Fruit fly (Drosophila melanogaster) whole organism, wandering third instar larva: ENCODE results near the gene APP-BP1.

Experiments
- Abd-B ChIP-seq: fragments of >200 bp; optimal IDR thresholded peaks from 2 replicates; lab custom pipeline; 2017; ENCODE audit warnings: missing biosample characterization, missing genetic modification characterization
- CG32264 ChIP-seq: fragments of 200-800 bp; sonication (Bioruptor generic); optimal IDR thresholded peaks from 2 replicates; lab custom pipeline; 2016; ENCODE audit warnings: missing biosample characterization, missing genetic modification characterization
- CG9705 ChIP-seq: fragments of 200-800 bp; sonication (Bioruptor generic); optimal IDR thresholded peaks from 2 replicates; lab custom pipeline; 2018; ENCODE audit warnings: missing biosample characterization, mild to moderate bottlenecking, missing genetic modification characterization
- CrebA ChIP-seq: fragments of 200-800 bp; sonication (Bioruptor generic); optimal IDR thresholded peaks from 2 replicates; lab custom pipeline; 2016; ENCODE audit warnings: missing biosample characterization, mild to moderate bottlenecking, missing genetic modification characterization, borderline replicate concordance
- Dfd ChIP-seq: fragments of >200 bp; optimal IDR thresholded peaks from 2 replicates; lab custom pipeline; 2017; ENCODE audit warnings: missing biosample characterization, missing genetic modification characterization
- Dif ChIP-seq: fragments of 200-275, 200-300 bp; sonication (Bioruptor generic); optimal IDR thresholded peaks from 2 replicates; lab custom pipeline; 2018; ENCODE audit warnings: missing biosample characterization, missing genetic modification characterization; ENCODE audit not compliant: partially characterized antibody
- GATAd ChIP-seq: sonication (Bioruptor generic); optimal IDR thresholded peaks from 2 replicates; lab custom pipeline; 2016; ENCODE audit warnings: missing biosample characterization, missing genetic modification characterization
- HLH106 ChIP-seq: fragments of 200-800 bp; optimal IDR thresholded peaks from 3 replicates; lab custom pipeline; 2019; ENCODE audit warnings: missing biosample characterization, mild to moderate bottlenecking, missing genetic modification characterization, moderate library complexity
- Hnf4 ChIP-seq: fragments of 200-800 bp; sonication (Bioruptor generic); optimal IDR thresholded peaks from 2 replicates; lab custom pipeline; 2016; ENCODE audit warnings: missing biosample characterization, mild to moderate bottlenecking, missing genetic modification characterization
- Hr78 ChIP-seq: fragments of >200 bp; optimal IDR thresholded peaks from 2 replicates; lab custom pipeline; 2017; ENCODE audit warnings: missing biosample characterization, missing genetic modification characterization
- Hr83 ChIP-seq: fragments of 200-300 bp; sonication (Bioruptor generic); optimal IDR thresholded peaks from 2 replicates; lab custom pipeline; 2016; ENCODE audit warnings: missing biosample characterization, mild to moderate bottlenecking, missing genetic modification characterization, moderate library complexity; ENCODE audit not compliant: poor library complexity, severe bottlenecking
- Jra ChIP-seq: sonication (Bioruptor generic); optimal IDR thresholded peaks from 2 replicates; lab custom pipeline; 2016; ENCODE audit warnings: missing biosample characterization, missing genetic modification characterization
- Mio ChIP-seq: sonication (Bioruptor generic); optimal IDR thresholded peaks from 2 replicates; lab custom pipeline; 2016; ENCODE audit warnings: missing biosample characterization, missing genetic modification characterization
- Myc ChIP-seq: fragments of >200 bp; optimal IDR thresholded peaks from 2 replicates; lab custom pipeline; 2017
- N ChIP-seq: fragments of >200 bp; optimal IDR thresholded peaks from 2 replicates; lab custom pipeline; 2018; ENCODE audit warnings: missing biosample characterization, missing external identifiers, missing genetic modification characterization
- Rel ChIP-seq, 2 experiments: fragments of 200-800 bp; sonication (Bioruptor generic) in 1 of 2; optimal IDR thresholded peaks; 2 replicates in 1 of 2; 3 replicates in 1 of 2; lab custom pipeline; 2016 to 2019; ENCODE audit warnings: mild to moderate bottlenecking in 2 of 2, missing biosample characterization in 2 of 2, missing genetic modification characterization in 2 of 2, moderate library complexity in 1 of 2
- Sp1 ChIP-seq: fragments of 200-800 bp; sonication (Bioruptor generic); optimal IDR thresholded peaks from 3 replicates; lab custom pipeline; 2019; ENCODE audit warnings: missing biosample characterization, mild to moderate bottlenecking, missing genetic modification characterization, moderate library complexity
- Vsx2 ChIP-seq: fragments of 200-300, 225-300 bp; sonication (Bioruptor generic); optimal IDR thresholded peaks from 2 replicates; lab custom pipeline; 2018; ENCODE audit warnings: missing biosample characterization, missing genetic modification characterization; ENCODE audit not compliant: partially characterized antibody
- brk ChIP-seq: fragments of 200-800 bp; sonication (Bioruptor generic); optimal IDR thresholded peaks from 2 replicates; lab custom pipeline; 2016; ENCODE audit warnings: missing biosample characterization, mild to moderate bottlenecking, missing genetic modification characterization
- dl ChIP-seq, 2 experiments: fragments of 175-275, 200-275 bp in 1 of 2; fragments of 200-275 bp in 1 of 2; sonication (Bioruptor generic); optimal IDR thresholded peaks; lab custom pipeline; 2018; ENCODE audit warnings: mild to moderate bottlenecking in 2 of 2, missing biosample characterization in 2 of 2, missing genetic modification characterization in 2 of 2, moderate library complexity in 2 of 2; ENCODE audit not compliant: partially characterized antibody in 2 of 2, insufficient read depth in 1 of 2
- dsf ChIP-seq: sonication (Bioruptor generic); optimal IDR thresholded peaks from 2 replicates; lab custom pipeline; 2016; ENCODE audit warnings: missing biosample characterization, missing genetic modification characterization, borderline replicate concordance
- ey ChIP-seq: fragments of 200-800 bp; sonication (Bioruptor generic); optimal IDR thresholded peaks from 2 replicates; lab custom pipeline; 2016; ENCODE audit warnings: missing biosample characterization, missing genetic modification characterization
- foxo ChIP-seq, 2 experiments: fragments of 200-800 bp; sonication (Bioruptor generic); optimal IDR thresholded peaks; 2 replicates in 1 of 2; 3 replicates in 1 of 2; lab custom pipeline; 2016 to 2017; ENCODE audit warnings: missing biosample characterization in 2 of 2, missing genetic modification characterization in 2 of 2
- fru ChIP-seq: fragments of 200-800 bp; sonication (Bioruptor generic); optimal IDR thresholded peaks from 3 replicates; lab custom pipeline; 2016; ENCODE audit warnings: missing biosample characterization, mild to moderate bottlenecking, missing genetic modification characterization
- h ChIP-seq: fragments of 200-800 bp; sonication (Bioruptor generic); optimal IDR thresholded peaks from 3 replicates; lab custom pipeline; 2016; ENCODE audit warnings: missing biosample characterization, mild to moderate bottlenecking, missing genetic modification characterization
- jim ChIP-seq: fragments of 175-275, 200-325 bp; sonication (Bioruptor generic); optimal IDR thresholded peaks from 2 replicates; lab custom pipeline; 2016; ENCODE audit warnings: missing biosample characterization, mild to moderate bottlenecking, missing genetic modification characterization
- lola ChIP-seq: fragments of >200 bp; optimal IDR thresholded peaks from 2 replicates; lab custom pipeline; 2017; ENCODE audit warnings: missing biosample characterization, missing genetic modification characterization
- pan ChIP-seq: fragments of >200 bp; optimal IDR thresholded peaks from 2 replicates; lab custom pipeline; 2017
- psq ChIP-seq: fragments of 200-800 bp; sonication (Bioruptor generic); optimal IDR thresholded peaks from 3 replicates; lab custom pipeline; 2017; ENCODE audit warnings: missing biosample characterization, mild to moderate bottlenecking, missing genetic modification characterization, moderate library complexity
- rgr ChIP-seq: fragments of 200-800 bp; sonication (Bioruptor generic); optimal IDR thresholded peaks from 3 replicates; lab custom pipeline; 2016; ENCODE audit warnings: missing biosample characterization, mild to moderate bottlenecking, missing genetic modification characterization
- sage ChIP-seq: fragments of 200-800 bp; sonication (Bioruptor generic); optimal IDR thresholded peaks from 2 replicates; lab custom pipeline; 2016; ENCODE audit warnings: missing biosample characterization, mild to moderate bottlenecking, missing genetic modification characterization
- sv ChIP-seq: fragments of 200-800 bp; sonication (Bioruptor generic); optimal IDR thresholded peaks from 3 replicates; lab custom pipeline; 2016; ENCODE audit warnings: missing biosample characterization, missing genetic modification characterization
- usp ChIP-seq: fragments of >200 bp; optimal IDR thresholded peaks from 2 replicates; lab custom pipeline; 2017; ENCODE audit warnings: missing biosample characterization, missing genetic modification characterization
- woc ChIP-seq: sonication (Bioruptor generic); optimal IDR thresholded peaks from 2 replicates; lab custom pipeline; 2016; ENCODE audit warnings: missing biosample characterization, mild to moderate bottlenecking, missing genetic modification characterization

Gene APP-BP1

DNA sequence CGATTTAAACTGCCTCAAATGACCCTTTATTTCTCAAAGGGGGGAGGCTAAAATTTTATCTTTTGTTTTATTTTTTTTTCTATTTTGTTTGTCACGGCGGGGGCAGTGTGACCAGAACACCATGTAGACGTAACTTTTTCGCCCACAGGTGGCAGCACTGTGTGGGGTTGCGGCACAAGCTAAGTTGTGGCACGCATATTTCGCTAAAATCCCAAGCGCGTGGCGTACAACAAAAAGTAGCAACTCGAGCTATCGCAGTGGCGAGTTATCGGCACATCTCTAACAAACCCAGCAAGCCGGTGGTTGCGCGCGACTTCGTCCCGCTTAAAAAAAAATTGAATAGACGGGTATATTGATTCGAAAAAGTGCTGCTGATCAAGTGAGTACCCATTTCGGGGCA lies 24.9 kb downstream of the APP-BP1 start, which contains the start of the genes Ufd1 and NaPi-III:
Gene Ufd1 (minus strand): TSS at position 129 of the 400 bp plus-strand sequence.
Gene NaPi-III (plus strand): TSS at position 261 of the 400 bp plus-strand sequence.
- peak; percentile 43 for TF ChIP-seq h (GFP tag; lab: Kevin White, UChicago)
- TF ChIP-seq Myc = peak; percentile 74
- TF ChIP-seq usp (GFP tag; lab: Kevin White, UChicago) = no peak
- no peak for TF ChIP-seq Dfd (GFP tag; lab: Kevin White, UChicago)
- TF ChIP-seq HLH106 (tag; lab: Kevin White, UChicago) = peak; percentile 21
- no peak for TF ChIP-seq fru (GFP tag; lab: Kevin White, UChicago)
- TF ChIP-seq CrebA = no peak
- TF ChIP-seq rgr (GFP tag; lab: Kevin White, UChicago) = peak; percentile 29
- no peak for TF ChIP-seq dl (GFP tag; optimal IDR thresholded peaks at IDR 0.05; lab: Kevin White, UChicago; ENCODE audit: insufficient read depth in 1 of 2, partially characterized antibody in 2 of 2)
- TF ChIP-seq Abd-B (GFP tag; lab: Kevin White, UChicago) = no peak
- no peak for TF ChIP-seq Rel (GFP tag; optimal IDR thresholded peaks at IDR 0.05; lab: Kevin White, UChicago)
- peak; percentile 59 for TF ChIP-seq Rel (tag; optimal IDR thresholded peaks at IDR 0.05; lab: Kevin White, UChicago)
- TF ChIP-seq N (GFP tag; lab: Kevin White, UChicago) = no peak
- peak in 1 of 2 experiments; percentile 30 for TF ChIP-seq foxo (GFP tag; optimal IDR thresholded peaks at IDR 0.05; lab: Kevin White, UChicago)
- TF ChIP-seq sage = no peak
- TF ChIP-seq dsf (GFP tag; lab: Kevin White, UChicago) = no peak
- peak; percentile 81 for TF ChIP-seq jim (GFP tag; lab: Kevin White, UChicago)
- no peak for TF ChIP-seq Vsx2 (GFP tag; lab: Kevin White, UChicago)
- peak; percentile 51 for TF ChIP-seq Jra (GFP tag; lab: Kevin White, UChicago)
- no peak for TF ChIP-seq brk (GFP tag; lab: Kevin White, UChicago)
- no peak for TF ChIP-seq Mio (GFP tag; lab: Kevin White, UChicago)
- TF ChIP-seq Hr83 (GFP tag; lab: Kevin White, UChicago) = peak; percentile 62
- TF ChIP-seq Sp1 (GFP tag; lab: Kevin White, UChicago) = peak; percentile 36

DNA sequence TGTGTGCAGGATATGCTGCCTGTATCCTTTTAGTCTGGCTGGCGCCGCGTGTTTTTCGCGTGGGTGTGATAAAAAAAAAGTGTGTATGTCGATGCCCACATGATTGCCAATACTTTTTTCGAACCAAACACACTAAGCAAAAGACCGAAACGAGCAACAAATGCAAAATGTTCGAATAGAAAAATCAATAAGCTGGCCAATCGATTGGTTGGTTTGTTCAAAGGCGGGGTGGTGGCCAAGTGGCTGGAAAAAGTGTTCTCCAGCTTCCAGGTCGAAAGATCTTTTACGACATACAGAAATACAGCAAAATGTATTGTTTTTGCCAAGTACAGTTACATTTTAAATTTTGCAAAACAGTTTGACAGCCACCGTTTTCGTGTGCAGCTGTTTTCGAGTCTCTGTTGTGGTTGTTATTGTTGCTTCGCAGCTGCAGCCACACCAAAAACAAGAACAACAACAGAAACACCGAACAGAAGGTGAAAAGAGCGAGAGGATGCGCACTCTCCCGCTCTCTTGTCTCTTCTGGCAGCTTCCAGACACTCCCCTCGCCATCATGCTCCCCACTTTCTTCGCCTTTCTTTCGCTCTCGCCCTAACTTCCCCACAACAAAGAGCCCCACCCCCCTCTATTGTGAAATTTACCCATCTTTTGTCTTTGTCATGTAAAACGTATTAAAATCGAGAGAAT lies 25.5 kb downstream of the APP-BP1 start:
- TF ChIP-seq dl (GFP tag; optimal IDR thresholded peaks at IDR 0.05; lab: Kevin White, UChicago; ENCODE audit: insufficient read depth in 1 of 2, partially characterized antibody in 2 of 2) (peak in 1 of 2 experiments; percentile 48), Dif (peak; percentile 42), Myc (peak; percentile 43), pan (no peak), Rel (GFP tag; optimal IDR thresholded peaks at IDR 0.05; lab: Kevin White, UChicago) (no peak), Rel (tag; optimal IDR thresholded peaks at IDR 0.05; lab: Kevin White, UChicago) (peak; percentile 3), psq (GFP tag; lab: Kevin White, UChicago) (peak; percentile 45), Abd-B (GFP tag; lab: Kevin White, UChicago) (no peak)

DNA sequence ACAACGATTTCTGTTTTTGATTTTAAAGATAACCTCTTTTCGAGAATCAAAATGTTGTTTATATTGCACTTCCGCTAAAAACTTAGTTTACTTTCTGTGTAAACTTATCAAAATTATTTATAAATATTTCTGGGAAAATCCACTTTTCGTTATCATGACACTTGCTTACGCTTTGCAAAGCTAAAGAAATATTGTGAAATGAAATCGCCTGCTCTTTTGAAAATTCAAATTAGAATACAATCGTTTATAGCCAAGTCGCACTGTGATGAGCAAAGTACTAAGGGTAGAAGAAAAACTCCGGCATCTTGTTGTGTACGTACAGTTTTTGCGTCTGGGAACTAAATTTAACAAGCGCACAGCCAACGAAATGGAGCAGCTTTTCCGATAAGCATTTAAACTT lies 26.2 kb downstream of the APP-BP1 start:
- TF ChIP-seq sv (GFP tag; lab: Kevin White, UChicago) (no peak), Hnf4 (GFP tag; lab: Kevin White, UChicago) (no peak), CG9705 (GFP tag; lab: Kevin White, UChicago) (no peak), Sp1 (GFP tag; lab: Kevin White, UChicago) (no peak), Jra (GFP tag; lab: Kevin White, UChicago) (no peak), psq (GFP tag; lab: Kevin White, UChicago) (no peak), GATAd (GFP tag; lab: Kevin White, UChicago) (no peak), Myc (no peak), rgr (GFP tag; lab: Kevin White, UChicago) (no peak), jim (GFP tag; lab: Kevin White, UChicago) (no peak), lola (GFP tag; lab: Kevin White, UChicago) (no peak)

DNA sequence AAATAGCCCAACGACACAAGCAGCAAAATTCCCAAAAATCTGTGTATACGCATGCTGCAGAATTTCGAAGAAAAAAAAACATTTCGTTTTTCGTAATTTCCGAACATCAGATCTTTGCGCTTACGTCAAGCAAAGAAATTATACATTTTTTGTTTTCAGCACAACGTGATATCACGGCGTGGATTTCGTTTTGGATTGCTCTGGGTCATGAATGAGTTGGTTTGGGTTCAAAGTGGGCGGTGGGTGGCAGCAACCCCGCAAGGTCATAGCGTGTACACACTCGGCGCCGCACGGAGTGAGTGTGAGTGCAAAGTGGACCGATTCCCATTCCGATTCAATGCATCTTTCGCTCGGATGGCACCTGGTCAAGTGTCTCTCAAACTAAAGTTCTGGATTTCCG lies 26.6 kb downstream of the APP-BP1 start:
- no peak for TF ChIP-seq woc (GFP tag; lab: Kevin White, UChicago)
- TF ChIP-seq CG32264 (GFP tag; lab: Kevin White, UChicago) = no peak
- TF ChIP-seq lola (GFP tag; lab: Kevin White, UChicago) = no peak
- no peak for TF ChIP-seq Dif
- TF ChIP-seq usp (GFP tag; lab: Kevin White, UChicago) = no peak
- no peak for TF ChIP-seq ey
- no peak for TF ChIP-seq rgr (GFP tag; lab: Kevin White, UChicago)
- no peak for TF ChIP-seq GATAd (GFP tag; lab: Kevin White, UChicago)
- TF ChIP-seq Hr78 = no peak
- TF ChIP-seq fru (GFP tag; lab: Kevin White, UChicago) = no peak
- TF ChIP-seq Dfd (GFP tag; lab: Kevin White, UChicago) = no peak
- no peak for TF ChIP-seq CrebA
- no peak for TF ChIP-seq sv (GFP tag; lab: Kevin White, UChicago)
- TF ChIP-seq brk (GFP tag; lab: Kevin White, UChicago) = no peak
- TF ChIP-seq Mio (GFP tag; lab: Kevin White, UChicago) = no peak
- TF ChIP-seq CG9705 (GFP tag; lab: Kevin White, UChicago) = no peak
